Worm (Caenorhabditis elegans) whole organism, L1 larva: Measurements from ENCODE around the gene srh-172.
"Not testable (repeated sequence)": the region's sequence is repeated elsewhere in the genome, so short reads cannot be mapped to it uniquely, and the experiment has no call there.

ENCODE experiments used
- Y116A8C.19 ChIP-seq: sonication (generic microtip); optimal IDR thresholded peaks from 2 replicates; lab custom pipeline; 2016; ENCODE audit warnings: missing compliant biosample characterization, missing genetic modification characterization, borderline replicate concordance
- alr-1 ChIP-seq: fragments of 200-800 bp; sonication (Bioruptor generic); optimal IDR thresholded peaks from 2 replicates; lab custom pipeline; 2018; ENCODE audit warnings: borderline replicate concordance, mild to moderate bottlenecking, missing genetic modification characterization, missing compliant biosample characterization
- aly-2 ChIP-seq: fragments of 150-350 bp; optimal IDR thresholded peaks from 2 replicates; lab custom pipeline; 2014; ENCODE audit warnings: missing biosample characterization, missing genetic modification characterization
- blmp-1 ChIP-seq: fragments of 150-350 bp; optimal IDR thresholded peaks from 2 replicates; lab custom pipeline; 2014; ENCODE audit warnings: missing biosample characterization, missing genetic modification characterization
- ceh-8 ChIP-seq: fragments of 200-800 bp; sonication (Bioruptor generic); optimal IDR thresholded peaks from 2 replicates; lab custom pipeline; 2018; ENCODE audit warnings: mild to moderate bottlenecking, missing genetic modification characterization, moderate library complexity, missing compliant biosample characterization
- ceh-82 ChIP-seq, 3 experiments: fragments of 150-350 bp in 1 of 3; sonication (generic microtip) in 2 of 3; optimal IDR thresholded peaks; 2 replicates each; lab custom pipeline; 2014 to 2017; ENCODE audit warnings: missing biosample characterization in 3 of 3, missing genetic modification characterization in 3 of 3
- dsc-1 ChIP-seq: sonication (generic microtip); optimal IDR thresholded peaks from 2 replicates; lab custom pipeline; 2016; ENCODE audit warnings: mild to moderate bottlenecking, missing genetic modification characterization, missing compliant biosample characterization
- efl-1 ChIP-seq, 4 experiments: fragments of 150-350 bp; optimal IDR thresholded peaks in 3 of 4; peaks in 1 of 4; 1 replicate in 1 of 4; 2 replicates in 3 of 4; lab custom pipeline; 2014; ENCODE audit warnings: missing biosample characterization in 2 of 4, missing genetic modification characterization in 2 of 4, missing genetic modification reagents in 2 of 4
- elt-3 ChIP-seq, 6 experiments: fragments of 150-350 bp in 1 of 6; sonication (generic microtip); optimal IDR thresholded peaks; 2 replicates each; lab custom pipeline; 2017 to 2018; ENCODE audit warnings: missing biosample characterization in 6 of 6, missing genetic modification characterization in 6 of 6, inconsistent platforms in 1 of 6
- fkh-10 ChIP-seq: sonication (generic microtip); optimal IDR thresholded peaks from 2 replicates; lab custom pipeline; 2017; ENCODE audit warnings: missing biosample characterization, missing genetic modification reagents, missing genetic modification characterization
- fkh-8 ChIP-seq: sonication (generic microtip); optimal IDR thresholded peaks from 2 replicates; lab custom pipeline; 2016; ENCODE audit warnings: mild to moderate bottlenecking, missing genetic modification characterization, missing compliant biosample characterization
- hlh-17 ChIP-seq: fragments of 200-800 bp; sonication (Bioruptor generic); optimal IDR thresholded peaks from 2 replicates; lab custom pipeline; 2018; ENCODE audit warnings: missing genetic modification characterization, mild to moderate bottlenecking, missing compliant biosample characterization, moderate library complexity, borderline replicate concordance
- isw-1 ChIP-seq: fragments of 200-800 bp; sonication (Bioruptor generic); IDR thresholded peaks from 2 replicates; pipeline ENCODE4 v1.3.6; 2022; ENCODE audit warnings: missing genetic modification characterization, missing compliant biosample characterization
- lin-15B ChIP-seq: fragments of 150-350 bp; sonication (generic microtip); optimal IDR thresholded peaks from 3 replicates; lab custom pipeline; 2014; ENCODE audit warnings: missing biosample characterization, missing genetic modification characterization
- lin-35 ChIP-seq, 2 experiments: fragments of 150-350 bp; optimal IDR thresholded peaks; 2 replicates each; lab custom pipeline; 2014; ENCODE audit warnings: missing biosample characterization in 2 of 2, missing genetic modification characterization in 2 of 2, missing genetic modification reagents in 2 of 2
- lin-39 ChIP-seq: fragments of 150-350 bp; optimal IDR thresholded peaks from 2 replicates; lab custom pipeline; 2014; ENCODE audit warnings: missing biosample characterization, missing genetic modification reagents, missing genetic modification characterization
- lsy-2 ChIP-seq, 2 experiments: fragments of 150-350 bp; optimal IDR thresholded peaks; 2 replicates each; lab custom pipeline; 2014; ENCODE audit warnings: missing biosample characterization in 2 of 2, missing genetic modification characterization in 2 of 2
- mab-9 ChIP-seq: fragments of 200-800 bp; sonication (Bioruptor generic); IDR thresholded peaks from 2 replicates; pipeline ENCODE4 v1.3.6; 2022; ENCODE audit warnings: missing genetic modification reagents, missing genetic modification characterization, missing compliant biosample characterization
- mdl-1 ChIP-seq, 2 experiments: fragments of 150-350 bp; optimal IDR thresholded peaks; 2 replicates each; lab custom pipeline; 2014 to 2017; ENCODE audit warnings: missing biosample characterization in 2 of 2, missing genetic modification characterization in 2 of 2, inconsistent platforms in 1 of 2
- nhr-12 ChIP-seq: sonication (generic microtip); optimal IDR thresholded peaks from 2 replicates; lab custom pipeline; 2017; ENCODE audit warnings: missing biosample characterization, missing genetic modification characterization
- nhr-20 ChIP-seq: sonication (generic microtip); optimal IDR thresholded peaks from 2 replicates; lab custom pipeline; 2016; ENCODE audit warnings: mild to moderate bottlenecking, missing genetic modification characterization, missing compliant biosample characterization
- nhr-47 ChIP-seq: sonication (generic microtip); optimal IDR thresholded peaks from 2 replicates; lab custom pipeline; 2016; ENCODE audit warnings: mild to moderate bottlenecking, missing genetic modification characterization, moderate library complexity, missing compliant biosample characterization
- nhr-76 ChIP-seq: sonication (generic microtip); optimal IDR thresholded peaks from 2 replicates; lab custom pipeline; 2017; ENCODE audit warnings: missing biosample characterization, missing genetic modification characterization
- nhr-90 ChIP-seq: sonication (generic microtip); optimal IDR thresholded peaks from 2 replicates; lab custom pipeline; 2016; ENCODE audit warnings: mild to moderate bottlenecking, missing genetic modification characterization, missing compliant biosample characterization; ENCODE audit not compliant: poor library complexity
- rnt-1 ChIP-seq: sonication (generic microtip); optimal IDR thresholded peaks from 2 replicates; lab custom pipeline; 2016; ENCODE audit warnings: mild to moderate bottlenecking, missing genetic modification characterization, moderate library complexity, missing compliant biosample characterization
- unc-130 ChIP-seq: fragments of 150-350 bp; optimal IDR thresholded peaks from 2 replicates; lab custom pipeline; 2017; ENCODE audit warnings: missing biosample characterization, missing genetic modification characterization, inconsistent platforms
- unc-30 ChIP-seq: sonication (generic microtip); optimal IDR thresholded peaks from 2 replicates; lab custom pipeline; 2017; ENCODE audit warnings: missing biosample characterization, missing genetic modification characterization

Gene srh-172

DNA sequence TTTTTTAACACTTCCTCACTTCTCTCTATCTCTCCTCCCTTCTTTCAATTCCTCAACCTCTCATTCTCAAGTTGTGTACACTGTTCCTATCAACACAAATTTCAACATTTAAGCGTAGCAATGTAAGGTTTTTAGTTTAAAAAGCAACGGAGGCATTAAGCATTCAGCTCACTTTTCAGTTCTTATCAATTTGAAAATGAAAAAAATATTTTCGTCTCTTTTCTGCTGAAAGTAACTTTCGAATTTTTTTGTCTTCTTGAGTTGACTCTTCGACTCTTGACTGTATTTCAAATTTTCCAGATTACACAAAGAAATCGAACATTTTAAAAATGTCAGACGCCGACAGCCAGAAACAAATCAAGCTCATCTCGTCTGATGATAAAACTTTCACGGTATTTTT, 34.9 kb upstream of the srh-172 start, which contains the start of gene skr-4:
skr-4 (plus strand) TSS at position 301 of the 400 bp plus-strand sequence.
- TF ChIP-seq hlh-17 (GFP tag; lab: Kevin White, UChicago) (no peak), mdl-1 (tag; optimal IDR thresholded peaks at IDR 0.05; lab: Kevin White, UChicago) (no peak), Y116A8C.19 (tag; lab: Kevin White, UChicago) (no peak), mab-9 (GFP tag; lab: Robert Waterston, UW) (no peak), nhr-20 (tag; lab: Kevin White, UChicago) (no peak), isw-1 (no peak), lin-35 (GFP tag; optimal IDR thresholded peaks at IDR 0.05; lab: Kevin White, UChicago) (no peak), ceh-8 (no peak), rnt-1 (tag; lab: Kevin White, UChicago) (no peak)

DNA sequence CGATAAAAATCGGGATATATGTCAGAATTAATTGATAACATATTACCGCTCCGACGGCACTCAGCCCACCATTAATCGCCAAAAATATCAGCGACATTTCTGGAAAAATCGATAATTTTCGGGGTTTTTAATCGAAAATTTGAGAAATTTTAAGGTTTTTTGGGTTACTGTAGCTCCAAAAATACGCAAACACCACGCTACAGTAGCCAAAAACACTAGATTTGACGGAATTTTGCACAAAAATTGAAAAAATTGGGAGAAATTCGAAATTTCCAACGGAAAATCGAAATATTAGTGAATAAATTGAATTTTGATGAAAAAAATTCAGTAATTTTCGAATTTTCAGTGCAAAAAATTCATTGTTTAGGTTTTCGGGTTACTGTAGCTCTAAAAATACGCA, 24.6 kb upstream of the srh-172 start, which contains the start of gene algn-7:
algn-7 (minus strand) TSS at position 101 of the 400 bp plus-strand sequence.
- TF ChIP-seq dsc-1 (tag; lab: Kevin White, UChicago) (no peak), unc-130 (no peak)

DNA sequence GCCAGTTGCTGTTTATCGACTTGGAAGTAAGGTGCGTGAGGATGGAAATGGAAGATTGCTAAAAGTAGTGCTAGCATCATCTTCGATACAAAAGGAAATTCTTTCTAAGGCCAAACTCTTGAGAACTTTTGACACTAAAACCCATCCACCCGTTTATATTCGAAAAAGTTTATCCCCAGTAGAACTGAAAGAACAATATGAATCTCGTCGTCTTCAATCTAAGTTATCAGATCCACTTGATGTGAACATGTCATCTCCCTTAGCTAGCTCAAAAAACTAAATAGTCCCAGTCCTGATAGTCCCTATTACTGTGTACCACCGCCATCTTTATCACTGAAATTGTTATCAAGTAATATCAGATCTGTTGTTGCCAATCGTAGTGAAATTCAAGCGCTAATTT, 21.9 kb upstream of the srh-172 start:
- TF ChIP-seq lin-39 (tag; lab: Kevin White, UChicago) = no peak
- no peak for TF ChIP-seq ceh-82 (tag; optimal IDR thresholded peaks at IDR 0.05; lab: Kevin White, UChicago)
- no peak for TF ChIP-seq efl-1 (optimal IDR thresholded peaks at IDR 0.05; lab: Kevin White, UChicago)
- peak in 1 of 2 experiments; percentile 57 for TF ChIP-seq efl-1 (GFP tag; optimal IDR thresholded peaks at IDR 0.05 in 1 of 2; lab: Kevin White, UChicago)
- no peak for TF ChIP-seq nhr-76 (tag; lab: Kevin White, UChicago)

DNA sequence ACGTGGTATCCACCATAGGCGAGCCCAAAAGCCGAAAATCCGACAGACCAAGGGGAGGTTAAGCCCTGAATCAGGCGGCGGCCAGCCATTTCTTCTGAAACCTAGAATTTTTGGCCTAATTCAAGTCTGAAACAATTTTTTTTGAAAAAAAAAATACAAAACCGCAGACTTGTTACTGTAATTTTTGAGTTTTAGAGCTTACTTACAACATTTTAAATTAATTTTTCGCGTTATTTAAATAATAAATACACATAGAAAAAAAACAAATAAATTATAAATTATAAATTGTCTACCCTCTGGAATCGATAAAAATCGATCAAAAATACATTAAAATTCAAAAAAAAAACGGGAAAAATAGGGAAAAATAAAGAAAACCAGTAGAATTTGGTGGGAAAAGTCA, 12.3 kb upstream of the srh-172 start, which contains the start of gene dhs-24:
dhs-24 (minus strand) TSS at position 101 of the 400 bp plus-strand sequence.
- no peak for TF ChIP-seq lsy-2 (tag; optimal IDR thresholded peaks at IDR 0.05; lab: Kevin White, UChicago)
- TF ChIP-seq elt-3 (tag; optimal IDR thresholded peaks at IDR 0.05; lab: Kevin White, UChicago) = no peak
- no peak for TF ChIP-seq lin-15B (tag; lab: Kevin White, UChicago)
- TF ChIP-seq nhr-47 (tag; lab: Kevin White, UChicago) = no peak
- TF ChIP-seq fkh-8 (tag; lab: Kevin White, UChicago) = no peak
- no peak for TF ChIP-seq aly-2 (tag; lab: Kevin White, UChicago)
- TF ChIP-seq, all 84 proteins: peak for 0

DNA sequence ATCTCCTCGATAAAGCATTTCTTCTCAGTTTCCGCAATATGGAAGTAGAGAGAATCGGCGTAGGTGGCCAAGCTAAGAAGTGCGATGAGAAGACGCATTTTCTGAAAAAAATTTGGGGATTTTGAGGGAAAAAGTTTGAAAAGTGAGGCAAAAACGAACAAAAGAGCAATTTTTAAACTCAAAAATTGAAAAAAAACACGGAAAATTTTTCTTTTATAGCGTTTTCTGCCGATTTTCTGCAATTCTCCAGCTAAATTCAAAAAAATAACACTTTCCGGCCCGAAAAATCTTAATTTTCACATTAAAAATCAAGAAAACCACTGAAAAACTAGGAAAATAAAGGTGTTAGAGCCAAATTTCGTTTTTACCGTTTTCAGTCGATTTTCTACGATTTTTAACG, 9.9 kb upstream of the srh-172 start, which contains the start of gene tmed-4:
tmed-4 (minus strand) TSS at position 101 of the 400 bp plus-strand sequence.
- not testable (repeated sequence) for TF ChIP-seq nhr-12; ceh-8; lin-39 (tag; lab: Kevin White, UChicago)

DNA sequence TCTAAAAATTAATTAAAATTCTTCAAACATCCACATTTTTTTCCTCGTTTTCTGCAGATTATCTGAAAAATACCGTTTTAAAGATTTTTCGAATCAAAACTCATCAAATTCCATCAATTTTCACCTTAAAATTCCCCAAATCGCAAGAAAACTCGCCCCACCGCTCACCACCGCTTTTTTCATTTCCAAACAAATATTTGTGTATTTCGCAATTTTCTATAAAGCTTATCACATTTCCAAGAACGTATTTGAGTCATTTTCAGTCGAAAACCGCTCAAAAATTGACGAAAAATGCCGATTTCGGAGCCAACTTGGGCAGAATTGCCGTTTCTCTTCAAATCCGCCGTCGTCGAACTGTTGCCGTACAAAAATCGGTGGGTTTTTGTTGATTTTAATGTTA, 9.1 kb upstream of the srh-172 start, which contains the start of gene Y60A3A.8:
Y60A3A.8 (plus strand) TSS at position 258 of the 400 bp plus-strand sequence.
- TF ChIP-seq elt-3 (tag; optimal IDR thresholded peaks at IDR 0.05; lab: Kevin White, UChicago); nhr-20 (tag; lab: Kevin White, UChicago); blmp-1 (tag; lab: Kevin White, UChicago): not testable (repeated sequence)

DNA sequence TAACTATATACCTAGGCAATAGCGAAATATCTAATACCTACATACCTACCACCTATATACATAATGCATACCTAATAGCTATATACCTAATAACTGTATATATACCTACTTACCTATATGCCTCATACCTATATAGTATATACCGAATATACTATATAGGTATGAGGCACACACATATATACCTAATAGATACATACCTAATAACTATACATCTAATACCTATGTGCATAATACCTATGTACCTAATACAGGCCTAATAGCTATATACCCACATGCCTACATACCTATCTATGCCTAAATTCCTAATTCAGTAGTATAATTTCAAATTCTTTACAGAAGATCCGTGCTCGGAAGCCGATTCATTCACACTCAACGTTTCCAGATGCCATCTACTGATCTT, 4.4 kb upstream of the srh-172 start:
- no peak for TF ChIP-seq nhr-90
- no peak for TF ChIP-seq unc-130
- TF ChIP-seq fkh-10 (GFP tag; lab: Kevin White, UChicago) = no peak
- peak; percentile 15 for TF ChIP-seq alr-1 (tag; lab: Kevin White, UChicago)
- TF ChIP-seq ceh-82 (tag; optimal IDR thresholded peaks at IDR 0.05; lab: Kevin White, UChicago) = no peak
- no peak for TF ChIP-seq efl-1 (optimal IDR thresholded peaks at IDR 0.05; lab: Kevin White, UChicago)
- peak in 1 of 2 experiments; percentile 57 for TF ChIP-seq efl-1 (GFP tag; optimal IDR thresholded peaks at IDR 0.05 in 1 of 2; lab: Kevin White, UChicago)
- TF ChIP-seq unc-30 (tag; lab: Kevin White, UChicago) = no peak
